Fruit fly (Drosophila melanogaster): Measurements from ENCODE around the gene mamo.

- peak; percentile 13 for TF ChIP-seq cic (GFP tag; optimal IDR thresholded peaks at IDR 0.05)
- TF ChIP-seq Crg-1 (GFP tag; optimal IDR thresholded peaks at IDR 0.05): no peak
- peak; percentile 65 for TF ChIP-seq kay (GFP tag; ENCODE audit: borderline replicate concordance)
- TF ChIP-seq tj (GFP tag; optimal IDR thresholded peaks at IDR 0.05): peak; percentile 75
- TF ChIP-seq CG1620 (GFP tag; optimal IDR thresholded peaks at IDR 0.05): no peak
- TF ChIP-seq bab1 (GFP tag; optimal IDR thresholded peaks at IDR 0.05): no peak
- peak; percentile 15 for TF ChIP-seq pad (GFP tag; optimal IDR thresholded peaks at IDR 0.05)
- peak; percentile 4 for TF ChIP-seq CG33017 (tag; optimal IDR thresholded peaks at IDR 0.05)
- no peak for TF ChIP-seq Clk (GFP tag; optimal IDR thresholded peaks at IDR 0.05)
- peak; percentile 68 for TF ChIP-seq CG11617 (GFP tag; optimal IDR thresholded peaks at IDR 0.05)
- no peak for TF ChIP-seq Mnt (GFP tag; optimal IDR thresholded peaks at IDR 0.05)
- no peak for TF ChIP-seq cnc (optimal IDR thresholded peaks at IDR 0.05)
- peak; percentile 41 for TF ChIP-seq CG12768 (GFP tag; optimal IDR thresholded peaks at IDR 0.05)
Measured at dm6 chrX:13988861-13989260, 1.5 kb downstream of the mamo start.

All from whole organism, adult.